Worm (Caenorhabditis elegans) whole organism, L1 larva: ENCODE measurements around the gene srw-41.

ENCODE experiments used
- alr-1 ChIP-seq: fragments of 200-800 bp; sonication (Bioruptor generic); optimal IDR thresholded peaks from 2 replicates; lab custom pipeline; 2018; ENCODE audit warnings: borderline replicate concordance, mild to moderate bottlenecking, missing genetic modification characterization, missing compliant biosample characterization
- lsy-2 ChIP-seq, 2 experiments: fragments of 150-350 bp; optimal IDR thresholded peaks; 2 replicates each; lab custom pipeline; 2014; ENCODE audit warnings: missing biosample characterization in 2 of 2, missing genetic modification characterization in 2 of 2
- snpc-4 ChIP-seq: fragments of 150-350 bp; optimal IDR thresholded peaks from 2 replicates; lab custom pipeline; 2014; ENCODE audit warnings: missing biosample characterization, missing genetic modification characterization
- swsn-7 ChIP-seq: sonication (generic microtip); optimal IDR thresholded peaks from 2 replicates; lab custom pipeline; 2016; ENCODE audit warnings: missing genetic modification characterization, missing compliant biosample characterization
- unc-62 ChIP-seq: fragments of 150-350 bp; optimal IDR thresholded peaks from 2 replicates; lab custom pipeline; 2014; ENCODE audit warnings: missing biosample characterization, missing genetic modification reagents, missing genetic modification characterization
- ztf-11 ChIP-seq, 2 experiments: sonication (generic microtip); optimal IDR thresholded peaks; 2 replicates each; lab custom pipeline; 2016 to 2017; ENCODE audit warnings: missing genetic modification characterization in 2 of 2, missing biosample characterization in 1 of 2, missing compliant biosample characterization in 1 of 2

- TF ChIP-seq ztf-11 (tag; optimal IDR thresholded peaks at IDR 0.05; lab: Kevin White, UChicago) (no peak), alr-1 (tag; lab: Kevin White, UChicago) (no peak), lsy-2 (tag; optimal IDR thresholded peaks at IDR 0.05; lab: Kevin White, UChicago) (no peak), snpc-4 (no peak), unc-62 (GFP tag; lab: Kevin White, UChicago) (no peak), swsn-7 (tag; lab: Kevin White, UChicago) (no peak)
Measured at ce11 chrV:16747031-16747672, 49.9 kb downstream of the srw-41 start, which contains the start of gene dkf-2.
